Worm (Caenorhabditis elegans): ENCODE results near the gene rpb-8.

ce11 chrIII:4906365-4906764, 11.4 kb downstream of the rpb-8 start:
- TF ChIP-seq R02D3.7 (tag; optimal IDR thresholded peaks at IDR 0.05): no peak
- TF ChIP-seq fos-1 (tag; optimal IDR thresholded peaks at IDR 0.05): peak; percentile 99
- no peak for TF ChIP-seq ama-1 (optimal IDR thresholded peaks at IDR 0.05)
- TF ChIP-seq ztf-1 (GFP tag; conservative IDR thresholded peaks at IDR 0.05): no peak
- no peak for TF ChIP-seq snpc-4 (tag; optimal IDR thresholded peaks at IDR 0.05)
